Fruit fly (Drosophila melanogaster): Measurements from ENCODE around the gene CG11714.

CG11714 gene

DNA sequence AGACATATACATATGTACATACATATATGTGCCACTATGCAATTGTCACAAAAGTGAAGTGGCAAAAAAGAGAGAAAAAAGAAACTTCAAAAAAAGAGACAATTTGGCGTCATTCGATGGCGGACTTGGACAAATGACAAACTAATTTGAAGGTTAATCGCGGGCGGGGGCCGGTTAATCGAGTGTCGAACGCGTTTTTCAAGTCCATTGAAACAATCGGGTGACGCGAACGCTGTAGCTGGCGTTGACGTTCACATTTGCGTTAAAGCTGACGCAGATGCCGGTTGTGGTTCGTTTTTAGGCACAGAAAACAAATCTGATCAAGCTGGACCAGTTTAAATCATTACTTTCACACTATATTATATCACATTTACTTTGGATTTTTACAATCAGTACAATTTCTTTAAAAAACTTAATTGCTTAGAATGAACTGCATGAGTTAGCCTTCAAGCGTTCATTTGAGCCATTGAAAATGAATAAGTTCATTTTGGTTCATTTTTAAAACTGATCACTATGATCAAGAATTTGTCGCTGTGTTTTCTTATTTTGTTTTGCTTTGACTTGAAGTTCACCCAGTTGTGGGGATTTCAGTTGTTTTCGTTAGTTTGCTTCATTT is 11.3 kb upstream of the CG11714 start (continued):
- no peak for TF ChIP-seq ATbp (GFP tag; optimal IDR thresholded peaks at IDR 0.05)
- TF ChIP-seq CG10147 (GFP tag; optimal IDR thresholded peaks at IDR 0.05): peak; percentile 23
- peak; percentile 26; the same call in 1 of the 2 replicates for TF ChIP-seq CG7372 (GFP tag; IDR thresholded peaks at IDR 0.05)
- no peak for TF ChIP-seq fru (optimal IDR thresholded peaks at IDR 0.05)
- peak; percentile 84 for TF ChIP-seq Med (GFP tag)
- TF ChIP-seq disco-r (GFP tag; optimal IDR thresholded peaks at IDR 0.05): no peak
- TF ChIP-seq tna (GFP tag; IDR thresholded peaks at IDR 0.05; ENCODE audit: partially characterized antibody): no peak
- TF ChIP-seq row (GFP tag; IDR thresholded peaks at IDR 0.05): peak; percentile 80
- no peak for TF ChIP-seq CG4730 (GFP tag; IDR thresholded peaks at IDR 0.05)
- peak; percentile 10 for TF ChIP-seq gro (GFP tag; optimal IDR thresholded peaks at IDR 0.05)
- TF ChIP-seq CG15514 (GFP tag; optimal IDR thresholded peaks at IDR 0.05): peak; percentile 14
- TF ChIP-seq CG17186 (GFP tag; optimal IDR thresholded peaks at IDR 0.05): no peak
- peak; percentile 16 for TF ChIP-seq CG8281 (tag; optimal IDR thresholded peaks at IDR 0.05)
- no peak for TF ChIP-seq sc (optimal IDR thresholded peaks at IDR 0.05)
- TF ChIP-seq sc (GFP tag; optimal IDR thresholded peaks at IDR 0.05): no peak
- TF ChIP-seq Hsf (GFP tag; optimal IDR thresholded peaks at IDR 0.05): peak; percentile 37
- TF ChIP-seq CG5953 (GFP tag; IDR thresholded peaks at IDR 0.05): no peak
- TF ChIP-seq MESR4 (GFP tag; optimal IDR thresholded peaks at IDR 0.05): no peak
- peak; percentile 34 for TF ChIP-seq BtbVII (GFP tag; optimal IDR thresholded peaks at IDR 0.05)
- TF ChIP-seq CG9797 (GFP tag; optimal IDR thresholded peaks at IDR 0.05): no peak
- no peak for TF ChIP-seq cg (GFP tag; optimal IDR thresholded peaks at IDR 0.05)
- peak; percentile 28; the same call in 1 of the 2 replicates for TF ChIP-seq Poxn (GFP tag; IDR thresholded peaks at IDR 0.05)
- TF ChIP-seq Spps (tag; optimal IDR thresholded peaks at IDR 0.05): no peak
- TF ChIP-seq CG9609 (GFP tag; optimal IDR thresholded peaks at IDR 0.05): no peak
- peak; percentile 42; the same call in 2 of the 3 replicates for TF ChIP-seq CG14050 (GFP tag; IDR thresholded peaks at IDR 0.05)
- no peak for TF ChIP-seq Side (GFP tag; optimal IDR thresholded peaks at IDR 0.05)
- no peak for TF ChIP-seq CG43689 (GFP tag; IDR thresholded peaks at IDR 0.05)
- peak; percentile 23 for TF ChIP-seq schlank (tag; optimal IDR thresholded peaks at IDR 0.05)
- no peak for TF ChIP-seq pb (GFP tag; optimal IDR thresholded peaks at IDR 0.05)
- TF ChIP-seq CG3163 (GFP tag; optimal IDR thresholded peaks at IDR 0.05): no peak
- peak; percentile 43 for TF ChIP-seq ind (GFP tag; optimal IDR thresholded peaks at IDR 0.05)
- peak; percentile 9 for TF ChIP-seq CG1603 (tag; optimal IDR thresholded peaks at IDR 0.05)
- no peak for TF ChIP-seq CG14667 (GFP tag; IDR thresholded peaks at IDR 0.05)
- no peak for TF ChIP-seq Deaf1 (tag; optimal IDR thresholded peaks at IDR 0.05)
- no peak for TF ChIP-seq tx (GFP tag; optimal IDR thresholded peaks at IDR 0.05)
- TF ChIP-seq CG6791 (GFP tag; IDR thresholded peaks at IDR 0.05; ENCODE audit: partially characterized antibody): no peak
- TF ChIP-seq Hr39 (optimal IDR thresholded peaks at IDR 0.05): no peak
- no peak for TF ChIP-seq gsb (GFP tag; IDR thresholded peaks at IDR 0.05)
- peak; percentile 19 for TF ChIP-seq phol (tag; optimal IDR thresholded peaks at IDR 0.05)
- no peak for TF ChIP-seq CG12236 (GFP tag; optimal IDR thresholded peaks at IDR 0.05)
- peak; percentile 13 for TF ChIP-seq CG13894 (tag; optimal IDR thresholded peaks at IDR 0.05)
- peak; percentile 2 for TF ChIP-seq vfl (GFP tag; optimal IDR thresholded peaks at IDR 0.05)
- TF ChIP-seq lilli (GFP tag; optimal IDR thresholded peaks at IDR 0.05): peak; percentile 61
- no peak for TF ChIP-seq CG12744 (GFP tag; optimal IDR thresholded peaks at IDR 0.05)
- TF ChIP-seq CG4424 (GFP tag; optimal IDR thresholded peaks at IDR 0.05): peak; percentile 33
- peak; percentile 69 for TF ChIP-seq CG18599 (GFP tag; optimal IDR thresholded peaks at IDR 0.05)
- no peak for TF ChIP-seq jing (GFP tag; optimal IDR thresholded peaks at IDR 0.05)
- peak; percentile 36 for TF ChIP-seq Ssrp (tag; optimal IDR thresholded peaks at IDR 0.05)
- no peak for TF ChIP-seq CG31365 (tag; optimal IDR thresholded peaks at IDR 0.05)
- TF ChIP-seq CG15073 (GFP tag; optimal IDR thresholded peaks at IDR 0.05): no peak
- no peak for TF ChIP-seq zen (tag; optimal IDR thresholded peaks at IDR 0.05)
- peak; percentile 32 for TF ChIP-seq CG7786 (GFP tag; optimal IDR thresholded peaks at IDR 0.05)
